Worm (Caenorhabditis elegans): ENCODE results near the gene Y81G3A.2.

Gene Y81G3A.2

DNA sequence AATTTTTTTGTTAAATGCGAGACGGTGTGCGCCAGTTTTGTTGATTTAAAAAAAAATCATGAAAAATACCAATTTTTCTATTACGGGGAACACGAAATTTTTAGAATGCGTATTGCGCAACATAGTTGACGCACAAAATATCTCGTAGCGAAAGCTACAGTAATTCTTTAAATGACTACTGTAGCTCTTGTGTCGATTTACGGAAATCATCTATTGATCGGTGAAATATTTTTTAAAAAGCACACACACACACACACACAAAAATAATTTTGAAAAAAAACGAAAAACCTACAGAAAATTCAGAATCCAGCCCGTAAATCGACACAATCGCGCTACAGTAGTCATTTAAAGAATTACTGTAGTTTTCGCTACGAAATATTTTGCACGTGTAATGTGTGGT, 11.2 kb downstream of the Y81G3A.2 start:
- TF ChIP-seq ztf-23 (GFP tag; IDR thresholded peaks at IDR 0.05) = no peak
- TF ChIP-seq ref-1 (GFP tag; conservative IDR thresholded peaks at IDR 0.05) = no peak
- no peak for TF ChIP-seq flt-1 (GFP tag; IDR thresholded peaks at IDR 0.05)
- TF ChIP-seq cog-1 (tag; optimal IDR thresholded peaks at IDR 0.05) = no peak
- no peak for TF ChIP-seq tab-1 (GFP tag; IDR thresholded peaks at IDR 0.05)
- no peak for TF ChIP-seq T22C8.4 (GFP tag; IDR thresholded peaks at IDR 0.05)
- no peak for TF ChIP-seq klf-2 (GFP tag; conservative IDR thresholded peaks at IDR 0.05)
- no peak for TF ChIP-seq ztf-29 (GFP tag; IDR thresholded peaks at IDR 0.05)
- no peak for TF ChIP-seq med-1 (GFP tag; optimal IDR thresholded peaks at IDR 0.05; ENCODE audit: insufficient read depth)

ce11 chrII:13096345-13096744, 15.6 kb downstream of the Y81G3A.2 start:
- no peak for TF ChIP-seq ztf-23 (GFP tag; IDR thresholded peaks at IDR 0.05)

DNA sequence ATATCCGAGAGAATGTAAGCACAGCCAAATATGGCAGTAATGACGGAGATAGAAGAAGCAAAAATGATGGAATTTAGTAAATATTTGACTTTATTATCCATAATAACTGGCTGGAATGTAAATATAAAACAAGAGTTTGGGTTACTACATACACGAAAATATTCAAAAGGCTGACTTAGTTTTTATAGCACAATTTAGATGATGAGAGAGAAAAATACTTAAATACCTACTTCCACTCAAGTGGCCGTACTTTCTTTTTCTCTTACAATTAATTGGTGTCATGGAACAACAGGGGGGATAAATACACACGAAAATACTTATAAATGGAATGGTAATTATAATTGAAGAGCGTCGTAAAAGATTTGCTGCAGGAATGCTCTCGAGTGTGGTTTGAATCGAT, 17.5 kb downstream of the Y81G3A.2 start, which contains the start of gene col-86:
TSS of gene col-86 (minus strand) at position 101 of the 400 bp plus-strand sequence.
- no peak for TF ChIP-seq ref-1 (GFP tag; conservative IDR thresholded peaks at IDR 0.05)
- no peak for TF ChIP-seq ztf-29 (GFP tag; IDR thresholded peaks at IDR 0.05)
- no peak for TF ChIP-seq ztf-23 (GFP tag; IDR thresholded peaks at IDR 0.05)
- TF ChIP-seq med-1 (GFP tag; optimal IDR thresholded peaks at IDR 0.05; ENCODE audit: insufficient read depth) = no peak
- TF ChIP-seq tab-1 (GFP tag; IDR thresholded peaks at IDR 0.05) = no peak
- TF ChIP-seq T22C8.4 (GFP tag; IDR thresholded peaks at IDR 0.05) = no peak
- no peak for TF ChIP-seq cog-1 (tag; optimal IDR thresholded peaks at IDR 0.05)
- no peak for TF ChIP-seq klf-2 (GFP tag; conservative IDR thresholded peaks at IDR 0.05)
- TF ChIP-seq flt-1 (GFP tag; IDR thresholded peaks at IDR 0.05) = no peak

DNA sequence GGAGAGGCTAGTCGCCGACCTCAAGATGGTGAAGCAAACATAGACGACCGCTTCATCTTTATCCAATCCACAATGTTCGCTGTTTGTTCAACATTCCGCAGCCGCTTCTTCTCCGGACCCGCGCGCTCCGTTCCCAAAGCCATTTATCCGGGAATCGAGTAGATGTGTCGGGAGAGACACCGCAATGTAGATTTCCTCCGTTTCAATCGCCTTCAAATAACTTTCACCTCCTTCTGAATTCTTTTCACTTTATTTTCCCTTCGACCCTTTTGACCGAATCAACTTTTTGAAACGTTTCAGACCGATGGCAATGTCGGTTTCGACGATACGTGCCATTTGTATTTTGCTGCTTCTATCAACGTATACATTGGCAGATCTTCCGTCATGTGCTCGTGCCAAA, 27.0 kb downstream of the Y81G3A.2 start, which contains the start of gene pqn-32:
TSS of gene pqn-32 (plus strand) at position 301 of the 400 bp plus-strand sequence.
- no peak for TF ChIP-seq flt-1 (GFP tag; IDR thresholded peaks at IDR 0.05)
- TF ChIP-seq klf-2 (GFP tag; conservative IDR thresholded peaks at IDR 0.05) = no peak
- TF ChIP-seq ztf-23 (GFP tag; IDR thresholded peaks at IDR 0.05) = no peak
- no peak for TF ChIP-seq ref-1 (GFP tag; conservative IDR thresholded peaks at IDR 0.05)
- no peak for TF ChIP-seq med-1 (GFP tag; optimal IDR thresholded peaks at IDR 0.05; ENCODE audit: insufficient read depth)
- no peak for TF ChIP-seq tab-1 (GFP tag; IDR thresholded peaks at IDR 0.05)
- TF ChIP-seq cog-1 (tag; optimal IDR thresholded peaks at IDR 0.05) = no peak
- TF ChIP-seq ztf-29 (GFP tag; IDR thresholded peaks at IDR 0.05) = no peak
- TF ChIP-seq T22C8.4 (GFP tag; IDR thresholded peaks at IDR 0.05) = no peak

ce11 chrII:13116710-13117109, 36.0 kb downstream of the Y81G3A.2 start, which contains the start of gene rict-1:
rict-1 (minus strand) TSS chrII:13116810.
- TF ChIP-seq flt-1 (GFP tag; IDR thresholded peaks at IDR 0.05) (no peak), cog-1 (tag; optimal IDR thresholded peaks at IDR 0.05) (no peak), med-1 (GFP tag; optimal IDR thresholded peaks at IDR 0.05; ENCODE audit: insufficient read depth) (no peak), T22C8.4 (GFP tag; IDR thresholded peaks at IDR 0.05) (no peak), tab-1 (GFP tag; IDR thresholded peaks at IDR 0.05) (no peak), ref-1 (GFP tag; conservative IDR thresholded peaks at IDR 0.05) (no peak), ztf-29 (GFP tag; IDR thresholded peaks at IDR 0.05) (no peak), ztf-23 (GFP tag; IDR thresholded peaks at IDR 0.05) (no peak), klf-2 (GFP tag; conservative IDR thresholded peaks at IDR 0.05) (no peak)

DNA sequence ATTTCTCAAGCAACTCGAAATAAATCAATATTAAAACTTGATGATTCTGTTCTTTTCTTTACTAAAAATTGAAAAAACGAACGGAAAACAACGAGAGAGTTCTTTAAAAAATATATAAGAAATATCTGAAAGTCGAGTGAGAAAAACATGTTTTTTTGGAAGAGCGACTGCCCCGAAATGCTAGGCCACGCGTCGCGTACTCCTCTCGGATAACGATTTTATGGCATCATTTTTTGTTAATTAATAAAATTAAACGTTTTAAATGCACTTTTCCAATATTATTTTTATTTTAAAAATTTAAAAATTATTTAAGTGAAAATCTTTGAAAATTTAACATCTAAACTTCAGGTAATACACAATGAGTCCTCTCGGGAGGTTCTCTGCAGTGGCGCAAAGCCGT, 36.4 kb downstream of the Y81G3A.2 start, which contains the start of gene gfm-1:
TSS of gene gfm-1 (plus strand) at position 349 of the 400 bp plus-strand sequence.
- TF ChIP-seq klf-2 (GFP tag; conservative IDR thresholded peaks at IDR 0.05) (no peak), ztf-23 (GFP tag; IDR thresholded peaks at IDR 0.05) (peak; percentile 71), cog-1 (tag; optimal IDR thresholded peaks at IDR 0.05) (peak; percentile 53), ztf-29 (GFP tag; IDR thresholded peaks at IDR 0.05) (no peak), T22C8.4 (GFP tag; IDR thresholded peaks at IDR 0.05) (no peak), tab-1 (GFP tag; IDR thresholded peaks at IDR 0.05) (no peak), med-1 (GFP tag; optimal IDR thresholded peaks at IDR 0.05; ENCODE audit: insufficient read depth) (no peak), flt-1 (GFP tag; IDR thresholded peaks at IDR 0.05) (peak; percentile 67)

ce11 chrII:13122720-13123119, 42.0 kb downstream of the Y81G3A.2 start, which contains the start of gene bath-45:
bath-45 (plus strand) TSS chrII:13123020.
- TF ChIP-seq klf-2 (GFP tag; conservative IDR thresholded peaks at IDR 0.05) = no peak
- no peak for TF ChIP-seq ref-1 (GFP tag; conservative IDR thresholded peaks at IDR 0.05)
- no peak for TF ChIP-seq flt-1 (GFP tag; IDR thresholded peaks at IDR 0.05)
- TF ChIP-seq med-1 (GFP tag; optimal IDR thresholded peaks at IDR 0.05; ENCODE audit: insufficient read depth) = no peak
- TF ChIP-seq tab-1 (GFP tag; IDR thresholded peaks at IDR 0.05) = no peak
- no peak for TF ChIP-seq ztf-23 (GFP tag; IDR thresholded peaks at IDR 0.05)
- no peak for TF ChIP-seq T22C8.4 (GFP tag; IDR thresholded peaks at IDR 0.05)
- TF ChIP-seq cog-1 (tag; optimal IDR thresholded peaks at IDR 0.05) = no peak
- no peak for TF ChIP-seq ztf-29 (GFP tag; IDR thresholded peaks at IDR 0.05)

DNA sequence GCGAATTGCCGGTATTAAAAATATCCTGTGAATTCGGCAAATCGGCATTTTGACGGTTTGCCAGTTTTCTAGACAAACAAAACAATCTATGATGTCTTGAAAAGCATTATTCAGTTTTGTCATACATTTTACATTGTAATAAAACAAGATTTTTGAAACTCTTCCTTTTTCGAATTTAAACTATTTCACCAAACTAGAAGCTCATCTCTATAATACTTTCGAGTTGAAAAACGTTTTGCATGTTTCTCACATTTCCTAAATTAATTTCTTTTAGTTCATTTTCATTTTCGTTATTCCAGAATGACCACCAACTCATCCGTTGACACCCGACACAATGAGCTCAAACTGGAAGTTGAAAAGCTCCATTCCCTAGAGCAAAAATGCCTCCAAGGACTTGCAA, 48.9 kb downstream of the Y81G3A.2 start, which contains the start of gene F29C12.6:
TSS of gene F29C12.6 (plus strand) at position 301 of the 400 bp plus-strand sequence.
- no peak for TF ChIP-seq klf-2 (GFP tag; conservative IDR thresholded peaks at IDR 0.05)
- no peak for TF ChIP-seq T22C8.4 (GFP tag; IDR thresholded peaks at IDR 0.05)
- TF ChIP-seq med-1 (GFP tag; optimal IDR thresholded peaks at IDR 0.05; ENCODE audit: insufficient read depth) = no peak
- no peak for TF ChIP-seq tab-1 (GFP tag; IDR thresholded peaks at IDR 0.05)

DNA sequence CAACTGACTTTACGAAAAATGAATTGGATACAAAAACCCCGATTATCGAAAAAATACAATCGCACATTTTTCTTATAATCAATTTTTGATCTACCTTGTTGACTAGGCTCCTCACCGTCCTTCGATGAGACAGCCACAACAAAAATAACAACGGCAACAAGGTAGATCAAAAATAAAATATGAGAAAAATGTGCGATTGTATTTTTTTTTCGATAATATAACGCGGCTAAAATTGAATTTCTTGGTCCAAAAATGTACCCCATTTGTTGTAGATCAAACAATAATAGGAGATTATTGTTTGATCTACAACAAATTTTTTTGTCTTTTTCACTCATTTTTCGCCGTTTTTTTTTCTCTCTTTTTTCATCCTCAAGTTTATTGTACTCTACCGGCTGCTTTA, 49.9 kb downstream of the Y81G3A.2 start:
- TF ChIP-seq tab-1 (GFP tag; IDR thresholded peaks at IDR 0.05) (no peak), ref-1 (GFP tag; conservative IDR thresholded peaks at IDR 0.05) (no peak), cog-1 (tag; optimal IDR thresholded peaks at IDR 0.05) (no peak), T22C8.4 (GFP tag; IDR thresholded peaks at IDR 0.05) (no peak), ztf-23 (GFP tag; IDR thresholded peaks at IDR 0.05) (no peak), klf-2 (GFP tag; conservative IDR thresholded peaks at IDR 0.05) (no peak), ztf-29 (GFP tag; IDR thresholded peaks at IDR 0.05) (no peak), med-1 (GFP tag; optimal IDR thresholded peaks at IDR 0.05; ENCODE audit: insufficient read depth) (no peak), flt-1 (GFP tag; IDR thresholded peaks at IDR 0.05) (no peak)
